Fruit fly (Drosophila melanogaster) whole organism, embryonic: Measurements from ENCODE around the gene st.
A peak's percentile ranks its signal among the peaks of the same experiment; 100 is the strongest.

Experiments used
- Adf1 ChIP-seq: fragments of 200-800 bp; sonication (Bioruptor generic); IDR thresholded peaks from 2 replicates; pipeline ENCODE4 v1.3.6; 2022; ENCODE audit warnings: missing biosample characterization, missing genetic modification characterization
- Asciz ChIP-seq: fragments of 200-800 bp; sonication (Bioruptor generic); optimal IDR thresholded peaks from 2 replicates; lab custom pipeline; 2017; ENCODE audit warnings: missing biosample characterization, mild to moderate bottlenecking, missing genetic modification characterization, missing genetic modification reagents
- Bteb2 ChIP-seq: fragments of 200-800 bp; sonication (Bioruptor generic); optimal IDR thresholded peaks from 2 replicates; lab custom pipeline; 2016; ENCODE audit warnings: missing biosample characterization, missing genetic modification characterization
- C15 ChIP-seq: fragments of 200-800 bp; sonication (Bioruptor generic); IDR thresholded peaks from 3 replicates; pipeline ENCODE4 v1.3.6; 2022; ENCODE audit warnings: missing biosample characterization, missing genetic modification characterization
- CG1024 ChIP-seq: fragments of 200-800 bp; sonication (Bioruptor generic); IDR thresholded peaks from 2 replicates; pipeline ENCODE4 v1.3.6; 2022; ENCODE audit warnings: missing biosample characterization, missing genetic modification characterization
- CG10565 ChIP-seq: fragments of 200-800 bp; sonication (Bioruptor generic); optimal IDR thresholded peaks from 3 replicates; lab custom pipeline; 2016; ENCODE audit warnings: missing biosample characterization, mild to moderate bottlenecking, missing genetic modification characterization
- CG11456 ChIP-seq: fragments of 200-800 bp; sonication (Bioruptor generic); IDR thresholded peaks from 3 replicates; pipeline ENCODE4 v1.3.6; 2022; ENCODE audit warnings: missing biosample characterization, missing genetic modification characterization
- CG12236 ChIP-seq: fragments of 200-800 bp; sonication (Bioruptor generic); optimal IDR thresholded peaks from 2 replicates; lab custom pipeline; 2016; ENCODE audit warnings: missing biosample characterization, missing genetic modification characterization
- CG15514 ChIP-seq: fragments of 200-800 bp; sonication (Bioruptor generic); optimal IDR thresholded peaks from 3 replicates; lab custom pipeline; 2017; ENCODE audit warnings: missing biosample characterization, missing genetic modification characterization, mild to moderate bottlenecking, moderate library complexity, missing genetic modification reagents
- CG1647 ChIP-seq: fragments of 200-800 bp; sonication (Bioruptor generic); optimal IDR thresholded peaks from 3 replicates; lab custom pipeline; 2016; ENCODE audit warnings: missing biosample characterization, missing genetic modification characterization
- CG16863 ChIP-seq: fragments of 200-800 bp; sonication (Bioruptor generic); optimal IDR thresholded peaks from 3 replicates; lab custom pipeline; 2016; ENCODE audit warnings: missing biosample characterization, missing genetic modification characterization
- CG18262 ChIP-seq: fragments of 200-800 bp; optimal IDR thresholded peaks from 3 replicates; lab custom pipeline; 2019; ENCODE audit warnings: missing biosample characterization, mild to moderate bottlenecking, missing genetic modification characterization, moderate library complexity
- CG3163 ChIP-seq: fragments of 200-800 bp; sonication (Bioruptor generic); optimal IDR thresholded peaks from 3 replicates; lab custom pipeline; 2016; ENCODE audit warnings: missing biosample characterization, missing genetic modification characterization
- CG4282 ChIP-seq: fragments of 200-800 bp; sonication (Bioruptor generic); optimal IDR thresholded peaks from 2 replicates; lab custom pipeline; 2016; ENCODE audit warnings: missing biosample characterization, missing genetic modification characterization
- CG4424 ChIP-seq: fragments of 200-800 bp; sonication (Bioruptor generic); optimal IDR thresholded peaks from 3 replicates; lab custom pipeline; 2016; ENCODE audit warnings: missing biosample characterization, missing genetic modification characterization
- CG4854 ChIP-seq: fragments of 200-800 bp; sonication (Bioruptor generic); optimal IDR thresholded peaks from 2 replicates; lab custom pipeline; 2016; ENCODE audit warnings: missing biosample characterization, missing genetic modification characterization, inconsistent platforms
- CG5180 ChIP-seq: fragments of 200-800 bp; sonication (Bioruptor generic); optimal IDR thresholded peaks from 3 replicates; lab custom pipeline; 2017; ENCODE audit warnings: missing biosample characterization, missing genetic modification characterization, mild to moderate bottlenecking, moderate library complexity, missing genetic modification reagents
- CG7556 ChIP-seq: fragments of 200-800 bp; sonication (Bioruptor generic); optimal IDR thresholded peaks from 2 replicates; lab custom pipeline; 2017; ENCODE audit warnings: missing biosample characterization, mild to moderate bottlenecking, missing genetic modification characterization
- CG8290 ChIP-seq, 3 experiments: fragments of 200-800 bp; sonication (Bioruptor generic); optimal IDR thresholded peaks; 2 replicates each; lab custom pipeline; 2016 to 2019; ENCODE audit warnings: missing biosample characterization in 3 of 3, missing genetic modification characterization in 3 of 3, mild to moderate bottlenecking in 2 of 3, moderate library complexity in 1 of 3
- CG9727 ChIP-seq: fragments of 200-800 bp; sonication (Bioruptor generic); optimal IDR thresholded peaks from 3 replicates; lab custom pipeline; 2017; ENCODE audit warnings: missing biosample characterization, mild to moderate bottlenecking, missing genetic modification characterization
- D ChIP-seq, 2 experiments: fragments of 200-800 bp in 1 of 2; fragments of >200 bp in 1 of 2; sonication (Bioruptor generic) in 1 of 2; optimal IDR thresholded peaks; 2 replicates in 1 of 2; 3 replicates in 1 of 2; lab custom pipeline; 2017; ENCODE audit warnings: mild to moderate bottlenecking in 1 of 2, missing biosample characterization in 1 of 2, missing genetic modification characterization in 1 of 2, missing genetic modification reagents in 1 of 2
- Deaf1 ChIP-seq: fragments of 200-800 bp; optimal IDR thresholded peaks from 3 replicates; lab custom pipeline; 2019; ENCODE audit warnings: missing biosample characterization, mild to moderate bottlenecking, missing genetic modification characterization, moderate library complexity
- Dref ChIP-seq: fragments of 200-800 bp; sonication (Bioruptor generic); IDR thresholded peaks from 2 replicates; pipeline ENCODE4 v1.3.6; 2022; ENCODE audit warnings: missing biosample characterization, missing genetic modification characterization
- Fer2 ChIP-seq: fragments of 200-800 bp; sonication (Bioruptor generic); optimal IDR thresholded peaks from 2 replicates; lab custom pipeline; 2018; ENCODE audit warnings: missing biosample characterization, mild to moderate bottlenecking, missing genetic modification characterization, moderate library complexity
- Gsc ChIP-seq: fragments of 200-800 bp; sonication (Bioruptor generic); IDR thresholded peaks from 2 replicates; pipeline ENCODE4 v1.3.6; 2022; ENCODE audit warnings: missing biosample characterization, missing genetic modification characterization
- H15 ChIP-seq: fragments of 200-800 bp; sonication (Bioruptor generic); IDR thresholded peaks from 3 replicates; pipeline ENCODE4 v1.3.6; 2022; ENCODE audit warnings: missing biosample characterization, missing genetic modification characterization
- Hmr ChIP-seq: fragments of 200-800 bp; sonication (Bioruptor generic); optimal IDR thresholded peaks from 3 replicates; lab custom pipeline; 2017; ENCODE audit warnings: mild to moderate bottlenecking, missing biosample characterization, missing genetic modification reagents, missing genetic modification characterization
- Mes4 ChIP-seq: fragments of 200-800 bp; sonication (Bioruptor generic); optimal IDR thresholded peaks from 2 replicates; lab custom pipeline; 2016; ENCODE audit warnings: missing biosample characterization, missing genetic modification characterization
- Nf-YC ChIP-seq: fragments of 200-800 bp; optimal IDR thresholded peaks from 3 replicates; lab custom pipeline; 2019; ENCODE audit warnings: missing biosample characterization, mild to moderate bottlenecking, missing genetic modification characterization, moderate library complexity
- PHDP ChIP-seq: fragments of 200-800 bp; sonication (Bioruptor generic); optimal IDR thresholded peaks from 3 replicates; lab custom pipeline; 2018; ENCODE audit warnings: missing biosample characterization, mild to moderate bottlenecking, missing genetic modification characterization, moderate library complexity
- Side ChIP-seq: fragments of 200-800 bp; sonication (Bioruptor generic); optimal IDR thresholded peaks from 2 replicates; lab custom pipeline; 2016; ENCODE audit warnings: missing biosample characterization, missing genetic modification characterization
- Sry-δ ChIP-seq: fragments of 200-800 bp; sonication (Bioruptor generic); optimal IDR thresholded peaks from 2 replicates; lab custom pipeline; 2016; ENCODE audit warnings: missing biosample characterization, missing genetic modification characterization
- TFAM ChIP-seq: fragments of 200-800 bp; sonication (Bioruptor generic); optimal IDR thresholded peaks from 2 replicates; lab custom pipeline; 2017; ENCODE audit warnings: missing biosample characterization, missing genetic modification characterization, inconsistent platforms
- Vsx1 ChIP-seq: fragments of 200-800 bp; sonication (Bioruptor generic); optimal IDR thresholded peaks from 2 replicates; lab custom pipeline; 2017; ENCODE audit warnings: missing biosample characterization, mild to moderate bottlenecking, missing genetic modification characterization, missing genetic modification reagents
- bab2 ChIP-seq: fragments of 200-800 bp; sonication (Bioruptor generic); optimal IDR thresholded peaks from 2 replicates; lab custom pipeline; 2016; ENCODE audit warnings: missing biosample characterization, missing genetic modification characterization
- bbx ChIP-seq: fragments of 200-800 bp; sonication (Bioruptor generic); IDR thresholded peaks from 2 replicates; pipeline ENCODE4 v1.3.6; 2022; ENCODE audit warnings: missing biosample characterization, missing genetic modification characterization; ENCODE audit not compliant: partially characterized antibody
- bigmax ChIP-seq: fragments of 200-800 bp; sonication (Bioruptor generic); optimal IDR thresholded peaks from 2 replicates; lab custom pipeline; 2018; ENCODE audit warnings: missing biosample characterization, mild to moderate bottlenecking, missing genetic modification characterization
- ci ChIP-seq: fragments of 200-800 bp; sonication (Bioruptor generic); IDR thresholded peaks from 3 replicates; pipeline ENCODE4 v1.3.6; 2022; ENCODE audit warnings: missing biosample characterization, missing genetic modification characterization
- crol ChIP-seq: fragments of 200-800 bp; sonication (Bioruptor generic); IDR thresholded peaks from 2 replicates; pipeline ENCODE4 v1.3.6; 2022; ENCODE audit warnings: missing biosample characterization, missing genetic modification characterization
- dimm ChIP-seq: fragments of 200-800 bp; sonication (Bioruptor generic); IDR thresholded peaks from 2 replicates; pipeline ENCODE4 v1.3.6; 2022; ENCODE audit warnings: missing biosample characterization, missing genetic modification characterization
- hbn ChIP-seq: fragments of 200-800 bp; sonication (Bioruptor generic); IDR thresholded peaks from 2 replicates; pipeline ENCODE4 v1.3.6; 2022; ENCODE audit warnings: missing biosample characterization, missing genetic modification characterization; ENCODE audit not compliant: partially characterized antibody
- maf-S ChIP-seq: fragments of 200-800 bp; sonication (Bioruptor generic); optimal IDR thresholded peaks from 2 replicates; lab custom pipeline; 2016; ENCODE audit warnings: missing biosample characterization, missing genetic modification characterization
- nmo ChIP-seq: fragments of 200-800 bp; sonication (Bioruptor generic); optimal IDR thresholded peaks from 2 replicates; lab custom pipeline; 2018; ENCODE audit warnings: missing biosample characterization, mild to moderate bottlenecking, missing genetic modification characterization, moderate library complexity
- psq ChIP-seq: fragments of 200-800 bp; sonication (Bioruptor generic); optimal IDR thresholded peaks from 2 replicates; lab custom pipeline; 2017; ENCODE audit warnings: missing biosample characterization, missing genetic modification characterization
- pum ChIP-seq: fragments of 200-800 bp; sonication (Bioruptor generic); optimal IDR thresholded peaks from 2 replicates; lab custom pipeline; 2016; ENCODE audit warnings: missing biosample characterization, missing genetic modification characterization
- row ChIP-seq: fragments of 200-800 bp; sonication (Bioruptor generic); IDR thresholded peaks from 3 replicates; pipeline ENCODE4 v1.3.6; 2022; ENCODE audit warnings: missing biosample characterization, missing genetic modification characterization
- run ChIP-seq: fragments of 200-800 bp; sonication (Bioruptor generic); optimal IDR thresholded peaks from 3 replicates; lab custom pipeline; 2018; ENCODE audit warnings: missing biosample characterization, mild to moderate bottlenecking, missing genetic modification characterization
- salm ChIP-seq: fragments of 200-800 bp; sonication (Bioruptor generic); optimal IDR thresholded peaks from 2 replicates; lab custom pipeline; 2018; ENCODE audit warnings: missing biosample characterization, mild to moderate bottlenecking, missing genetic modification characterization
- schlank ChIP-seq: fragments of 200-800 bp; sonication (Bioruptor generic); optimal IDR thresholded peaks from 2 replicates; lab custom pipeline; 2018; ENCODE audit warnings: missing biosample characterization, mild to moderate bottlenecking, missing genetic modification characterization
- scrt ChIP-seq: fragments of 200-800 bp; sonication (Bioruptor generic); optimal IDR thresholded peaks from 2 replicates; lab custom pipeline; 2018; ENCODE audit warnings: missing biosample characterization, mild to moderate bottlenecking, missing genetic modification characterization, moderate library complexity

The st gene

dm6 chr3L:16494651-16495074 lies 2.8 kb upstream of the st start (continued):
- TF ChIP-seq CG15514 (no peak), D (optimal IDR thresholded peaks at IDR 0.05; lab: Kevin White, UChicago) (no peak), D (GFP tag; optimal IDR thresholded peaks at IDR 0.05; lab: Kevin White, UChicago) (no peak), Deaf1 (tag; lab: Kevin White, UChicago) (peak; percentile 2), TFAM (GFP tag; lab: Kevin White, UChicago) (no peak), schlank (tag; lab: Kevin White, UChicago) (no peak), Fer2 (tag; lab: Kevin White, UChicago) (no peak), run (tag; lab: Kevin White, UChicago) (no peak), crol (no peak), Sry-δ (GFP tag; lab: Kevin White, UChicago) (no peak), Dref (GFP tag; lab: Robert Waterston, UW) (no peak), CG9727 (peak; percentile 6), CG1024 (GFP tag; lab: Robert Waterston, UW) (no peak), Asciz (peak; percentile 29), ci (peak; percentile 31; the same call in 1 of the 3 replicates), Gsc (GFP tag; lab: Robert Waterston, UW) (no peak), bigmax (no peak), bab2 (GFP tag; lab: Kevin White, UChicago) (peak; percentile 18), scrt (GFP tag; lab: Kevin White, UChicago) (no peak), CG3163 (no peak), CG4424 (GFP tag; lab: Kevin White, UChicago) (peak; percentile 28), CG4282 (GFP tag; lab: Kevin White, UChicago) (no peak), Bteb2 (no peak), Nf-YC (peak; percentile 20), CG7556 (GFP tag; lab: Kevin White, UChicago) (peak; percentile 40), dimm (GFP tag; lab: Robert Waterston, UW) (no peak), CG16863 (GFP tag; lab: Kevin White, UChicago) (no peak), Adf1 (GFP tag; lab: Robert Waterston, UW) (no peak), Vsx1 (GFP tag; lab: Kevin White, UChicago) (no peak), CG5180 (GFP tag; lab: Kevin White, UChicago) (peak; percentile 20), CG4854 (GFP tag; lab: Kevin White, UChicago) (no peak), Mes4 (GFP tag; lab: Kevin White, UChicago) (peak; percentile 0), hbn (GFP tag; lab: Robert Waterston, UW) (no peak), psq (GFP tag; lab: Kevin White, UChicago) (no peak), Hmr (peak; percentile 27), bbx (GFP tag; lab: Robert Waterston, UW) (no peak), pum (GFP tag; lab: Kevin White, UChicago) (no peak), nmo (GFP tag; lab: Kevin White, UChicago) (peak; percentile 7), salm (no peak), CG8290 (GFP tag; optimal IDR thresholded peaks at IDR 0.05; lab: Kevin White, UChicago) (no peak), CG8290 (tag; optimal IDR thresholded peaks at IDR 0.05; lab: Kevin White, UChicago) (peak in 1 of 2 experiments; percentile 52), PHDP (peak; percentile 23), CG10565 (GFP tag; lab: Kevin White, UChicago) (no peak), CG1647 (GFP tag; lab: Kevin White, UChicago) (peak; percentile 16), H15 (GFP tag; lab: Robert Waterston, UW) (no peak), C15 (GFP tag; lab: Robert Waterston, UW) (no peak), row (peak; percentile 70; the same call in 2 of the 3 replicates), CG12236 (GFP tag; lab: Kevin White, UChicago) (no peak), CG18262 (tag; lab: Kevin White, UChicago) (peak; percentile 51), maf-S (GFP tag; lab: Kevin White, UChicago) (no peak), Side (GFP tag; lab: Kevin White, UChicago) (no peak), CG11456 (GFP tag; lab: Robert Waterston, UW) (no peak)
